Fruit fly (Drosophila melanogaster): Measurements from ENCODE around the gene Ada.

The Ada gene

DNA sequence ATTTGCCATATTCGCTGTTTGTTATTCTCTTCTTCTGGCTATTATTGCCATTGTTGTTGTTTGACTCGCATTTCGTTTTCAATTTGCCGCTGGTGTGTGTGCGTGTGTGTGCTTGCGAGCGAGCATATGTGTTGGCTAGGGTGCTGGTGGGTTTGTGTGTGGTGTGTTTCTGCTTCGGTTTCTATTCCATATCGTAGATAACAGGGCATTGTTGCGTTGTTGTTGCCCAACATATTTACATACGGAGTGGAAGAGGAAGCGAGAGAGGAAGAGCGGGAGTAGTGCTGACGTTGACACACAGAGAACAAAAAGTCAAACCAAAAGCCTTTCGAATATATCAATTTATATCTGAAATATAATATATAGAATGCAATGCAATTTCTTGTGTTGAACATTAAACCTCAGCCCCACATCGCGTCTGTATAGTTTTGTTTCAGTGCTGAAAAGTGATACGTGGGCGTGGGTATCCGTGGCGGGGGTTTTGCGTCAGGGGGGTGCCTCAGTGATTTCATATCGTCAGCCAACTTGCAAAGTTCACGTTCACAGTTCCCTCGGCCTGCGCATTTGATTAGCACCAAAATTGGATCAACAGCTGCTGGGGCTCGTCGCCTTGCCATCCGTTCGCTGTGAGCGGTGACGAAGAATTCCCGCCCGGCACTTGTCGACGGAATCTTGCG is 10.4 kb upstream of the Ada start (continued):
- TF ChIP-seq CG11398 (GFP tag; optimal IDR thresholded peaks at IDR 0.05) (no peak), Max (GFP tag; optimal IDR thresholded peaks at IDR 0.05) (no peak), CG8924 (tag; optimal IDR thresholded peaks at IDR 0.05) (peak; percentile 62), pros (GFP tag; optimal IDR thresholded peaks at IDR 0.05) (peak; percentile 52), Chrac-16 (GFP tag; optimal IDR thresholded peaks at IDR 0.05) (peak; percentile 50), trem (tag; optimal IDR thresholded peaks at IDR 0.05) (peak; percentile 13), CG11560 (tag; IDR thresholded peaks at IDR 0.05) (no peak), abd-A (tag; optimal IDR thresholded peaks at IDR 0.05) (peak; percentile 95), CG3407 (GFP tag; optimal IDR thresholded peaks at IDR 0.05) (peak; percentile 58), Asciz (GFP tag; optimal IDR thresholded peaks at IDR 0.05) (peak; percentile 63), Ssrp (tag; optimal IDR thresholded peaks at IDR 0.05) (peak; percentile 56), CG11723 (GFP tag; optimal IDR thresholded peaks at IDR 0.05) (peak; percentile 20), dysf (GFP tag; IDR thresholded peaks at IDR 0.05) (no peak), CG18011 (GFP tag; optimal IDR thresholded peaks at IDR 0.05) (peak; percentile 69), schlank (tag; optimal IDR thresholded peaks at IDR 0.05) (peak; percentile 70), CG9727 (GFP tag; optimal IDR thresholded peaks at IDR 0.05) (peak; percentile 62), CG17359 (tag; optimal IDR thresholded peaks at IDR 0.05) (peak; percentile 84), CG33557 (GFP tag; optimal IDR thresholded peaks at IDR 0.05) (no peak), CG1529 (GFP tag; optimal IDR thresholded peaks at IDR 0.05) (peak; percentile 64), CrebB (tag; optimal IDR thresholded peaks at IDR 0.05) (peak; percentile 72), mirr (GFP tag; optimal IDR thresholded peaks at IDR 0.05) (peak; percentile 59), CG2120 (GFP tag; optimal IDR thresholded peaks at IDR 0.05) (peak; percentile 67), NC2β (GFP tag; optimal IDR thresholded peaks at IDR 0.05) (peak; percentile 39), CG1603 (tag; optimal IDR thresholded peaks at IDR 0.05) (peak; percentile 89), CG11093 (GFP tag; IDR thresholded peaks at IDR 0.05) (peak; percentile 70), CG7987 (GFP tag; optimal IDR thresholded peaks at IDR 0.05) (peak; percentile 54), HmgZ (tag; optimal IDR thresholded peaks at IDR 0.05) (peak; percentile 48), Atf6 (GFP tag; IDR thresholded peaks at IDR 0.05) (no peak), CG4424 (GFP tag; optimal IDR thresholded peaks at IDR 0.05) (peak; percentile 71), Atf3 (GFP tag; optimal IDR thresholded peaks at IDR 0.05) (no peak), Hmr (GFP tag; optimal IDR thresholded peaks at IDR 0.05) (peak; percentile 85), NC2α (GFP tag; optimal IDR thresholded peaks at IDR 0.05) (no peak), CG13775 (GFP tag; optimal IDR thresholded peaks at IDR 0.05) (peak; percentile 54), pzg (GFP tag; optimal IDR thresholded peaks at IDR 0.05) (no peak), tio (GFP tag; optimal IDR thresholded peaks at IDR 0.05) (peak; percentile 37), CG6683 (GFP tag; optimal IDR thresholded peaks at IDR 0.05) (peak; percentile 24), az2 (GFP tag; optimal IDR thresholded peaks at IDR 0.05) (peak; percentile 54), CG31441 (GFP tag; IDR thresholded peaks at IDR 0.05) (no peak), onecut (GFP tag; IDR thresholded peaks at IDR 0.05) (peak; percentile 65), croc (GFP tag; conservative IDR thresholded peaks at IDR 0.05) (peak; percentile 33; the same call in 2 of the 3 replicates), CG15269 (tag; optimal IDR thresholded peaks at IDR 0.05) (peak; percentile 80), CG8290 (GFP tag; optimal IDR thresholded peaks at IDR 0.05) (no peak), CG8290 (tag; optimal IDR thresholded peaks at IDR 0.05) (peak in 1 of 2 experiments; percentile 89), ssp (GFP tag; IDR thresholded peaks at IDR 0.05) (no peak), Ets97D (GFP tag; optimal IDR thresholded peaks at IDR 0.05) (no peak), peb (GFP tag; IDR thresholded peaks at IDR 0.05) (no peak), sqz (GFP tag; optimal IDR thresholded peaks at IDR 0.05) (no peak), Deaf1 (tag; optimal IDR thresholded peaks at IDR 0.05) (peak; percentile 56), HLHmδ (GFP tag; optimal IDR thresholded peaks at IDR 0.05) (peak; percentile 38), CoRest (tag; optimal IDR thresholded peaks at IDR 0.05) (peak; percentile 51)
